Fruit fly (Drosophila melanogaster): ENCODE data around the gene Alp4.

Alp4 gene

dm6 chr3R:31048629-31049028, at the start of gene Alp4:
Gene Alp4, plus strand, starts transcription at chr3R:31048929.
- TF ChIP-seq noc (tag; optimal IDR thresholded peaks at IDR 0.05) = no peak

DNA sequence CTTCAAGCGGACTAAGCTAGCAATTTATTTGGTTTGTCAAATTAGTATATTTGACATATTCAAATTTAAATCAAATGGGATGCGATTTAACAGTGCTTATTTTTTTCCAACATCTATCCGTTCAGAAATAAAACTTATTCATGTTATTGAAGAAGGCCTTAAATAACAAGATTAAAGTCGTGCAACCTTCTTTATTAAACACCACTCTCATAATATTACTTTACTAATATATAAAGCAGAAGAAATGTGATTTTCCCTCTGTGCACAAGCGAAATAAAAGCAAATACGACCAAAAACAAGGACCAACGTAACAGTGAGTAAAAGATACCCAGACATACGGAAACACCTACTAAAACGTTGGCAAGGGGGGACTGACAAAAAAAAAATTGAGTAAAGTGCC, 42.1 kb upstream of the Alp4 start:
- no peak for TF ChIP-seq noc (tag; optimal IDR thresholded peaks at IDR 0.05)

DNA sequence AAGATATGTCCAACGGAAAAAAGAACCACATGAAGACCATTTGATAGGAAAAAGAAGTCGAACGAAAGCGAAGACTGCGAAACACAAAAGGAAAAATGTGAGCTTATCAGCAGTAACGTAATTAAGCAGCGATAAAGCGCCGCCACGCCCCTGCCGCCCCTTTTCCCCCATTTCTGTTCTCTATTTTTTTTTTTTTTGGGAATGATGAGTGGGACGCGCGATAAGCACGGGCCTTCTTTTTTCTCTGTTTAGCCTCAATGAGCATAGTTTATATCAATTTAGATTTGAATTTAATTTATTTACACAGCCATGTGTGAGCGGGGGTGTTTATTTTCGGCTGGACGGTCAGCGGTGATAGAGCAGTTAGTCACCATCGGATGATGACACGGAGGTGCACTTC, 38.6 kb upstream of the Alp4 start:
- peak; percentile 53 for TF ChIP-seq noc (tag; optimal IDR thresholded peaks at IDR 0.05)

- no peak for TF ChIP-seq noc (tag; optimal IDR thresholded peaks at IDR 0.05)
Measured at dm6 chr3R:31016715-31017114, 32.0 kb upstream of the Alp4 start, which contains the start of gene 5-HT7. Gene 5-HT7, minus strand, starts transcription at chr3R:31016875.

- no peak for TF ChIP-seq noc (tag; optimal IDR thresholded peaks at IDR 0.05)
Measured at dm6 chr3R:31019662-31020061, 29.1 kb upstream of the Alp4 start.

- TF ChIP-seq noc (tag; optimal IDR thresholded peaks at IDR 0.05) = no peak
Measured at dm6 chr3R:31020762-31021161, 28.0 kb upstream of the Alp4 start.

DNA sequence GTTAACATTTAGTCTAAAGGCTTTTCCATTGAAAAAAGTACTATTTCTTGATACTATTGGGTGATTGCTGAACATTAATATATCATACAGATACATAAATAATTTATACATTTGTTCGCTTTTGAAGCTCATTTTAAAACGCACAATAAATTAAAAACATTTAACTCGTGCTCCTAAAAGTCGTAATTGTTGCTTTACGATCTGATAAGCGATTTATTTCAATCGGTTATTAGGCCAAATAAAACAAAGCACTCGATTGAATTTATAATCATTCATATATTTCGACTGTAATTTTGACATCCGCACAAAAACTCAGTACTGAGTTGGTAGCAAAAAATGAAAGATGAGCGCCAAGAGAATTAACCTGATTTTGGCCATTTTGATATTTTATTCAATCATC, 13.7 kb upstream of the Alp4 start, which contains the start of gene CG33773:
Gene CG33773 (plus strand): TSS at position 301 of the 400 bp plus-strand sequence.
- no peak for TF ChIP-seq noc (tag; optimal IDR thresholded peaks at IDR 0.05)

DNA sequence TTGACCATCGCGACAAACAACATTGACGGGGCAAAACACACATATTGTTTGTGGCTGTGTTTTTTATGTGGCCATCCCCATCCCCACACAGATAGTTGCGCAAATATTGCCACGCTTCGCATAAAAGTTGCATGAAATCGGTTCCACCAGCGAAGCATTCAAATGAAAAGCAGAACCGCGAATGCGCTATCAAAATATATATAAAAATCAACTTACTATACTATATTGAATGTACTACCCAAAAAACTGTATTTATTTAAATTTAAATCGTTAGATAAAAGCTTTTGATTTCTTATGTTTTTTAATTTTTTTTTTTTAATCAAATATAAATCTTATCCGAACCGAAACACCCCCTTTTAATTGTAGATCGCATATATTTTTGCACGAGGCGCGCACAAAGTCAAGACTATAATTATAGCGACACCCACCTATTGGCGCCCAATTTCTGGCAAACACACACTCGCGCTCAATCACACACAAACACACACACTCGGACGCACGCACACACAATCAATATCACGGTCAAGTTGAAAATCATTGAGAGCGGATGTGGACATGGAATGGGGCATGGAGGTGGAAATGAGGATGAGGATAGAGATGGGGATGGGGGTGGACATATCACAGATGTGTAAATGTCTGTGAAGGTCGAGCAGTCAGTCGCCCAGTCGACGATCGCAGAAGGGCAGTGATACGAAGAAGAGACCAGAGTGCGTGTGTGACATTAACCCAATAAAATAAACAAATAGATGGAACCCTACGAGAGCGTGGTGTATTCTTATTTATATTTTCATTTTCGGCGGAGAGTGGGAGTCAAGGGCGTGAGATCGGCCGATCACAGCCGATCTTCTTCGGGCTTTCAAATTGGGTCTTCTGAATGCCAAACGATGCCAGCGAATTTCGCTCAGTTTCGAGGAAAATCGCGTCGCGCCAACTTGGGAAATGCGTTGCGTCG, 10.0 kb upstream of the Alp4 start, which contains the start of gene CanA1:
Gene CanA1 (plus strand): TSS at position 902 of the 952 bp plus-strand sequence.
- peak; percentile 41 for TF ChIP-seq noc (tag; optimal IDR thresholded peaks at IDR 0.05)

dm6 chr3R:31045005-31045404, 3.7 kb upstream of the Alp4 start, which contains the start of gene CG33920:
Gene CG33920, minus strand, starts transcription at chr3R:31045105.
- TF ChIP-seq noc (tag; optimal IDR thresholded peaks at IDR 0.05) = no peak

DNA sequence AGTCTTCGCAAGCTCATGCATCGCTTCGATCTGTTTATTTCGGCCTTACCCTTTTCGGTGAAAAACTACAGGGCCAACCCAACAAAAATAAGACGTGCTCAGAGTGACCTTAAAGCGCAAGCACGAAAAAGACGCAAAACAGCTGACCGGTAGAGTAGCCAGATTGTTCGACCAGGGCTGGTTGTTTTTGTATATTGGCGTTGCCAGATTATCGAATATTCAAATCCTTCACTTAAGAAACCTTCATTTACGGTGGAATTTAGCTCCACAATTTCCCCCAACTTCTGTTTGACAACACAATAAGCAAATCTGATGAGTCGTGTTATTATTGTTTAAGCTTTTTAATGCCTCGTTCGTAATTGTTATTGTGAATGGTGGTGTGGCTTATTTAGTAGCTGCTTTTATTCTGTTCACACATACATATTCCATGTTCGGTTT, 5.1 kb downstream of the Alp4 start, which contains the start of gene Chchd3:
Gene Chchd3 (minus strand): TSS at position 132 of the 438 bp plus-strand sequence.
- no peak for TF ChIP-seq noc (tag; optimal IDR thresholded peaks at IDR 0.05)

DNA sequence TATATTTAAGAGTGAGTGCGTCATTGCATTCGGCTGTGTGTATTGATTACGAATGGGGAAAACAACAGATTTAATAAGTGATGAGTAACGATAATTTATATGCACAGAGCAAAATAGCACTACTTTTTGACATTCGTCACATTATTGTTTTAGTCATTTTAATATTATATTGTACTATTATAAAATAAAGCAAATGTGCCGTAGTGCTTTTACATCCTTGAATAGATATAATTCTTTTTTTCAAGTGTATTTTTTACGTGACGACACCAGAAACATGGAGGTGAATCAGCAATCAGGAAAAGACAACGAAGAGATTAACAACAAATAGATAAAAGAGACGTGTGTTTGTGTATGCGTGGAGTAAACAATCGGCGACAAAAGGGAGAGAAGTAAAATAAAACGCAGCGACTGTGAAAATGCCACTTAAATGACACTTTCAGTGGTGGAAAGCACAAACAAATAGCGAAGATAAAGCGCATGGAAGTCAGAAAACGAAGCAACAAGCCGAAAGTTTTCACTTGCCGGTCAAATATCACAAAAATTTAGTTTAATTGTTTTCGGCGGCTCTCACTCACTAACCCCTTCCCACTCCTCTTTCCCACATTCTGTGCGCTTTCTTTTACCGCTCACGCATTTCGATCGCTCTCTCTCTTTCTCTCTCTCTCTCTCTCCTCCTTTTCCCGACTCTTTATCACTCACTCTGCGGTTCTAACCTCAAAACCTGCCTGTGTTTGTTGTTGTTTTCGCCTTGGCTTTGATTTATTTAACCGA, 10.5 kb downstream of the Alp4 start:
- peak; percentile 86 for TF ChIP-seq noc (tag; optimal IDR thresholded peaks at IDR 0.05)

DNA sequence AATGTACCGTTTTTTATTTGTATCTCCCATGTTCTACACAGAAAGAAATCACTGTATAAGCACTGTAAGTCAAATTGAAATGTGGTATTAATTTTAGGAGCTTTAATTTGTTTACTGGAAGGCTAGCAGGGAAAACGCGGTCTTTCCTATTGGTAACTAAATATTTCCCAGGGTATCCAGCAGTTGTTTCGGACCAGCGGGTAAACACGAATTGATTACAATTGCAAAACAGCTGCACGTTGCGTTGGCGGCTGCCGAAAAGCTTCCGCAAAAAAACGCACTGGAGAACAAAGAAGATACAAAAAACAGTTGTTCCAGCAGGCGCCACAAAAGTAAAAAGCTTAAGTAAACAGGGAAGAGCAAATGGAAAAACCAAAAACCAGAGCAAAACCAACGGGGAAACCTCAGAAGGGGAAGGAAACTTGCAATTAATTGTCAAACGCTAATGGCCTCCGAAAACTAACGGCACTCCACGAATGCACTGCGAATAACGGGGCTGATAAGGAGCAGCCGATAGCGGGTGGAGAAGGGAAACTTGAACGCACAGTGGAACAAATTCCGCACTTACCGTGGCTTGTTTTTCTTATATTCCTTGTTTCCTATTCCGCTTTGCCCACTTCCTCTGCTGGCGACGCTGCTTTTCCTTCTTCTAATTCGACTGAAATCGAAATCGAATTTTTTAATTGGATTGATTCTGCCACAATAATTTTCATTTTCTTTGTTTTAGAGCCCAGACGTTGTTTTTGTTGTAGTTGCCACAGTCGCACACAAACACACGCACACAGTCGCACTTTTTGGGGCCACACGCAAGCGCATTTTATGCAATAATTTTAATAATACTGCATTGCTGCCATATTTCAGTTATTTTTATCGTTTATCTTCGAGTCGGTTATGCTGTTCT, 11.3 kb downstream of the Alp4 start:
- no peak for TF ChIP-seq noc (tag; optimal IDR thresholded peaks at IDR 0.05)

- TF ChIP-seq noc (tag; optimal IDR thresholded peaks at IDR 0.05) = no peak
Measured at dm6 chr3R:31060708-31061625, 12.2 kb downstream of the Alp4 start, which contains the start of gene dco. Gene dco, minus strand, starts transcription at chr3R:31061210.

DNA sequence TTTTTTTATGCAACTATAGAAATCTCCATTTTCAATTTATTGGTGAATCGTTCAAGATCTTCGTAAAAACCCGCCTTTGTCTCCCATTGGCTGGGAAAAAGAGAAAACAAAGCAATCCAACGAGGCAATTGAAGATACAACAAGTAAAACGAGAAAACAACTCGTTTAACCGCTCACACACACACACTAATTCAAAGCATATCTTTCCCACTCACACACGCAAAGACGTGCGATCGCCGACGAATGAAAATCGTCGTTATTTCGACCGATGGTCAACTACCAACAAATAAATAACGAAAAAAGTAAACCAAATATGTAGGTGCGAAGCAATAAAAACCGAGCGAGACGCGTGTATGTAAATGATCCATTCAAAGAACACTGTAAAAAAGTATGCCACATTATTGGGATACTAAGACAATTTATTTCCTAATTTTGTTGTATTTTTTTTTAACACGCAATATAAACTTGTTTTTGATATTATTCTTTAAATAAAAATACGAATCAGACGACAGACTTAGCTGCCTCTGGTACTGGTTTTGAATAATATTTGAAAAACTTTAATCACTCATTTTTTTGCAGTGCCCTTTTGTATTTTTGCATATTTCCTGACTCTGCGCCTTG, 13.7 kb downstream of the Alp4 start:
- TF ChIP-seq noc (tag; optimal IDR thresholded peaks at IDR 0.05) = no peak
